Worm (Caenorhabditis elegans) whole organism, L3 larva: Measurements from ENCODE around the gene clp-7.

ENCODE experiments used
- ZK546.5 ChIP-seq: sonication (generic microtip); optimal IDR thresholded peaks from 2 replicates; lab custom pipeline; 2017; ENCODE audit warnings: missing biosample characterization, missing genetic modification characterization
- ceh-16 ChIP-seq: sonication (generic microtip); optimal IDR thresholded peaks from 2 replicates; lab custom pipeline; 2017; ENCODE audit warnings: missing biosample characterization, missing genetic modification characterization
- ceh-28 ChIP-seq: fragments of 150-350 bp; optimal IDR thresholded peaks from 2 replicates; lab custom pipeline; 2014; ENCODE audit warnings: missing biosample characterization, missing genetic modification reagents, missing genetic modification characterization
- ceh-82 ChIP-seq: fragments of 150-350 bp; optimal IDR thresholded peaks from 2 replicates; lab custom pipeline; 2014; ENCODE audit warnings: missing biosample characterization, missing genetic modification characterization
- ceh-9 ChIP-seq: sonication (generic microtip); optimal IDR thresholded peaks from 2 replicates; lab custom pipeline; 2018; ENCODE audit warnings: missing biosample characterization, missing genetic modification characterization
- daf-12 ChIP-seq: fragments of 150-350 bp; optimal IDR thresholded peaks from 2 replicates; lab custom pipeline; 2014; ENCODE audit warnings: missing biosample characterization, missing genetic modification reagents, missing genetic modification characterization
- egl-27 ChIP-seq: sonication (generic microtip); optimal IDR thresholded peaks from 4 replicates; lab custom pipeline; 2017; ENCODE audit warnings: missing biosample characterization, missing genetic modification reagents, missing genetic modification characterization
- egl-5 ChIP-seq: fragments of 150-350 bp; optimal IDR thresholded peaks from 2 replicates; lab custom pipeline; 2017; ENCODE audit warnings: missing biosample characterization, missing genetic modification reagents, missing genetic modification characterization, inconsistent platforms
- elt-1 ChIP-seq: fragments of 150-350 bp; optimal IDR thresholded peaks from 2 replicates; lab custom pipeline; 2014; ENCODE audit warnings: missing biosample characterization, missing genetic modification characterization
- elt-2 ChIP-seq: sonication (generic microtip); optimal IDR thresholded peaks from 2 replicates; lab custom pipeline; 2016; ENCODE audit warnings: missing genetic modification reagents, mild to moderate bottlenecking, missing genetic modification characterization, missing compliant biosample characterization
- elt-3 ChIP-seq, 3 experiments: fragments of 150-350 bp in 1 of 3; sonication (generic microtip) in 2 of 3; optimal IDR thresholded peaks; 2 replicates in 2 of 3; 4 replicates in 1 of 3; lab custom pipeline; 2014 to 2017; ENCODE audit warnings: missing biosample characterization in 3 of 3, missing genetic modification characterization in 3 of 3
- eor-1 ChIP-seq, 2 experiments: fragments of 150-350 bp; optimal IDR thresholded peaks; 2 replicates each; lab custom pipeline; 2014 to 2018; ENCODE audit warnings: missing biosample characterization in 2 of 2, missing genetic modification characterization in 2 of 2
- fkh-10 ChIP-seq: sonication (generic microtip); optimal IDR thresholded peaks from 2 replicates; lab custom pipeline; 2017; ENCODE audit warnings: missing biosample characterization, missing genetic modification reagents, missing genetic modification characterization
- fkh-2 ChIP-seq: fragments of 150-350 bp; optimal IDR thresholded peaks from 2 replicates; lab custom pipeline; 2014; ENCODE audit warnings: missing biosample characterization, missing genetic modification reagents, missing genetic modification characterization
- fos-1 ChIP-seq: fragments of 150-350 bp; optimal IDR thresholded peaks from 2 replicates; lab custom pipeline; 2014; ENCODE audit warnings: missing biosample characterization, missing genetic modification characterization
- jun-1 ChIP-seq: fragments of 150-350 bp; optimal IDR thresholded peaks from 2 replicates; lab custom pipeline; 2014; ENCODE audit warnings: missing biosample characterization, missing genetic modification reagents, missing genetic modification characterization
- lin-15B ChIP-seq: fragments of 150-350 bp; optimal IDR thresholded peaks from 2 replicates; lab custom pipeline; 2014; ENCODE audit warnings: missing biosample characterization, missing genetic modification characterization
- lsy-12 ChIP-seq: sonication (generic microtip); optimal IDR thresholded peaks from 2 replicates; lab custom pipeline; 2016; ENCODE audit warnings: mild to moderate bottlenecking, missing genetic modification characterization, missing compliant biosample characterization
- mdl-1 ChIP-seq: fragments of 150-350 bp; optimal IDR thresholded peaks from 2 replicates; lab custom pipeline; 2014; ENCODE audit warnings: missing biosample characterization, missing genetic modification characterization
- mml-1 ChIP-seq: fragments of 150-350 bp; sonication (generic microtip); optimal IDR thresholded peaks from 3 replicates; lab custom pipeline; 2014; ENCODE audit warnings: missing biosample characterization, missing genetic modification characterization
- nfya-1 ChIP-seq: sonication (generic microtip); optimal IDR thresholded peaks from 2 replicates; lab custom pipeline; 2017; ENCODE audit warnings: missing genetic modification characterization, mild to moderate bottlenecking, missing compliant biosample characterization, antibody characterized with exemption, moderate library complexity; ENCODE audit not compliant: insufficient read depth
- nhr-11 ChIP-seq: fragments of 150-350 bp; optimal IDR thresholded peaks from 2 replicates; lab custom pipeline; 2014; ENCODE audit warnings: missing biosample characterization, missing genetic modification characterization
- nhr-23 ChIP-seq: fragments of 150-350 bp; optimal IDR thresholded peaks from 2 replicates; lab custom pipeline; 2014; ENCODE audit warnings: missing biosample characterization, missing genetic modification reagents, missing genetic modification characterization
- nhr-237 ChIP-seq: fragments of 150-350 bp; optimal IDR thresholded peaks from 2 replicates; lab custom pipeline; 2014; ENCODE audit warnings: missing biosample characterization, missing genetic modification characterization
- nhr-25 ChIP-seq: sonication (generic microtip); optimal IDR thresholded peaks from 2 replicates; lab custom pipeline; 2017; ENCODE audit warnings: missing biosample characterization, missing genetic modification characterization
- nhr-28 ChIP-seq: fragments of 150-350 bp; optimal IDR thresholded peaks from 2 replicates; lab custom pipeline; 2014; ENCODE audit warnings: missing biosample characterization, missing genetic modification characterization
- nhr-43 ChIP-seq: sonication (generic microtip); optimal IDR thresholded peaks from 2 replicates; lab custom pipeline; 2016; ENCODE audit warnings: mild to moderate bottlenecking, missing genetic modification characterization, missing compliant biosample characterization; ENCODE audit not compliant: poor library complexity, severe bottlenecking
- pha-4 ChIP-seq: fragments of 150-350 bp; optimal IDR thresholded peaks from 2 replicates; lab custom pipeline; 2014; ENCODE audit warnings: missing biosample characterization, missing genetic modification reagents, missing genetic modification characterization
- pqm-1 ChIP-seq: fragments of 150-350 bp; optimal IDR thresholded peaks from 2 replicates; lab custom pipeline; 2017; ENCODE audit warnings: missing biosample characterization, missing genetic modification characterization, inconsistent platforms
- sea-2 ChIP-seq: fragments of 150-350 bp; sonication (generic microtip); optimal IDR thresholded peaks from 4 replicates; lab custom pipeline; 2014; ENCODE audit warnings: missing biosample characterization, missing genetic modification reagents, missing genetic modification characterization
- skn-1 ChIP-seq: fragments of 150-350 bp; optimal IDR thresholded peaks from 2 replicates; lab custom pipeline; 2014; ENCODE audit warnings: missing biosample characterization, missing genetic modification characterization
- snpc-4 ChIP-seq: fragments of 150-350 bp; optimal IDR thresholded peaks from 2 replicates; lab custom pipeline; 2014; ENCODE audit warnings: missing biosample characterization, missing genetic modification characterization
- tbx-2 ChIP-seq: sonication (generic microtip); optimal IDR thresholded peaks from 2 replicates; lab custom pipeline; 2016; ENCODE audit warnings: mild to moderate bottlenecking, missing genetic modification characterization, missing compliant biosample characterization
- ztf-11 ChIP-seq: fragments of 150-350 bp; optimal IDR thresholded peaks from 2 replicates; lab custom pipeline; 2014; ENCODE audit warnings: missing biosample characterization, missing genetic modification characterization
- ztf-4 ChIP-seq: fragments of 150-350 bp; optimal IDR thresholded peaks from 2 replicates; lab custom pipeline; 2014; ENCODE audit warnings: missing biosample characterization, missing genetic modification characterization

The clp-7 gene

DNA sequence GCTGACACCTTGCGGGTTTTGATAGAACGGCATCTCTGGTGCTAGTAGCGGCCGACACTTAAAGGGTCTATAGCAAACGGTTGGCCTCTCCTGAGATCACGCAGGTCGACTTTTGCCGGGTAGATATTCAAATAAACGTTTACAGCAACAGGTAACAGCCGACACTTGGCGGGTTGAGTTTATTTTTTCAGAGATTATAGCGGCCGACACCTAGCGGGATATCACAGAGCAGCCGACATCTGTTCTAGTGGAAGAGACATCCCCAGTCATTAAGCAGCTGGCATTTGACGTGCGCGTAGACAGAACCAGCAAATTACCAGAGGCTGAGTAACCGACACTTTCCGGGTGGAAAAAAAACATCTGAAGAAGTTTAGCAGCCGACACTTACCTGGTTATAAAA lies 15.7 kb upstream of the clp-7 start:
- TF ChIP-seq egl-27 (tag; lab: Kevin White, UChicago) (no peak), ztf-11 (tag; lab: Kevin White, UChicago) (no peak), nhr-23 (tag; lab: Kevin White, UChicago) (no peak), ceh-16 (tag; lab: Kevin White, UChicago) (no peak), ceh-9 (tag; lab: Kevin White, UChicago) (no peak), lin-15B (tag; lab: Kevin White, UChicago) (no peak), tbx-2 (tag; lab: Kevin White, UChicago) (no peak), pha-4 (tag; lab: Kevin White, UChicago) (no peak), ztf-4 (tag; lab: Kevin White, UChicago) (no peak)

DNA sequence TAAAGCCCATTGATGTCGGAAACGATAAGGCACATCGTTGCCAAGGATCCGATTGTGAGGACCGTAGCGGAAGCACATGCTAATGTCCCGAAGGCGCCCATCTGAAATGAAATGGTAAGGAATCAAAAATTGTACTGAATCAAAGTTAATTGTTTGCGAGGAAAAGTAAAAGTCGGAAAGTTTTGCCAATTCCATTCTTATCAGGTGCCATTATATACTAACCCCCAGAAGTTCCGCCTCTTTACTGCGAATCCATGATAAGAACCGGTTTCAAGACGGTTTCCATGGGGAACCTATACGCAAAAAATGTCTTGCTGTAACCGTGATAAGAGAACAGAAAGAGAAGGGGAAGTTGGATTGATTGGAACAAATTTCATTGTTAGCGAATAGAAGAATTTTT lies 14.9 kb upstream of the clp-7 start, which contains the start of gene col-106:
Gene col-106, minus strand, starts transcription at position 101 of the 400 bp plus-strand sequence.
- TF ChIP-seq egl-27 (tag; lab: Kevin White, UChicago) (no peak), ztf-4 (tag; lab: Kevin White, UChicago) (no peak), nhr-25 (no peak), skn-1 (tag; lab: Kevin White, UChicago) (no peak), eor-1 (tag; optimal IDR thresholded peaks at IDR 0.05; lab: Kevin White, UChicago) (no peak), nfya-1 (tag; lab: Kevin White, UChicago) (no peak), ceh-16 (tag; lab: Kevin White, UChicago) (no peak), fkh-2 (tag; lab: Kevin White, UChicago) (no peak), fkh-10 (GFP tag; lab: Kevin White, UChicago) (no peak), elt-3 (tag; optimal IDR thresholded peaks at IDR 0.05; lab: Kevin White, UChicago) (no peak), ztf-11 (tag; lab: Kevin White, UChicago) (no peak), fos-1 (tag; lab: Kevin White, UChicago) (no peak), nhr-11 (tag; lab: Kevin White, UChicago) (no peak), nhr-237 (tag; lab: Kevin White, UChicago) (no peak), ZK546.5 (tag; lab: Kevin White, UChicago) (no peak)

DNA sequence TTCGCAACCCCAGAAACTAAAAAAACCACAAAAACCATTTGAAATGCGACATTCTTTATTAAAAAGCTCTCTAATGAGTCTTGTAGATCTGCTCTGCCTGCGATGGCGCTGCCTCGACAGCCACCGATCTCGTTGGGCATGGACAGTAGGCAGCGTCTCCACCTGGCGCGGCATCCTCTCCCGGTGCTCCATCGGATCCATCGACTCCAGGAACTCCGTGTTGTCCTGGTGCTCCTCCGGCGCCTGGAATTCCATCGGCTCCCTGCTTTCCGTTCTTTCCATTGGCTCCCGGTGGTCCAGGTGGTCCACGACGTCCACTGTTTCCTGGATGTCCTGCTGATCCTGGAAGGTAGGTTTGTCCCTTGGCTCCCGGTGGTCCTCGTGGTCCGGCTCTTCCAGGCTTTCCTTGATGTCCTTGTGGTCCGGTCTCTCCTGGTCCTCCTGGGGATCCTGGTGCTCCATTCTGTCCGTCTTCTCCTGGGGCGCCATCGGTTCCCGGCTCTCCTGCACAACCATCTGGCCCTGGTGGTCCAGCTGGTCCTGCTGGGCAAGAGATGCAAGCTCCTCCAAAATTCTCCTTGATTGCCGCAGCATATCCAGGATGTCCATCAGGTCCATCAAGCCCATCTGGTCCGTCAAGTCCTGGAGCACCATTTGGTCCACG lies 14.2 kb upstream of the clp-7 start:
- TF ChIP-seq elt-2 (tag; lab: Kevin White, UChicago) (no peak), pha-4 (tag; lab: Kevin White, UChicago) (no peak), mdl-1 (tag; lab: Kevin White, UChicago) (no peak), jun-1 (tag; lab: Kevin White, UChicago) (no peak), ceh-82 (tag; lab: Kevin White, UChicago) (no peak), lsy-12 (tag; lab: Kevin White, UChicago) (no peak), daf-12 (tag; lab: Kevin White, UChicago) (no peak), elt-1 (tag; lab: Kevin White, UChicago) (no peak), nhr-23 (tag; lab: Kevin White, UChicago) (no peak), ceh-28 (tag; lab: Kevin White, UChicago) (no peak), sea-2 (GFP tag; lab: Kevin White, UChicago) (no peak), nhr-28 (tag; lab: Kevin White, UChicago) (no peak), pqm-1 (no peak), ztf-11 (tag; lab: Kevin White, UChicago) (no peak), snpc-4 (no peak), egl-5 (tag; lab: Kevin White, UChicago) (no peak)
- TF ChIP-seq, all 47 proteins: peak for 0

DNA sequence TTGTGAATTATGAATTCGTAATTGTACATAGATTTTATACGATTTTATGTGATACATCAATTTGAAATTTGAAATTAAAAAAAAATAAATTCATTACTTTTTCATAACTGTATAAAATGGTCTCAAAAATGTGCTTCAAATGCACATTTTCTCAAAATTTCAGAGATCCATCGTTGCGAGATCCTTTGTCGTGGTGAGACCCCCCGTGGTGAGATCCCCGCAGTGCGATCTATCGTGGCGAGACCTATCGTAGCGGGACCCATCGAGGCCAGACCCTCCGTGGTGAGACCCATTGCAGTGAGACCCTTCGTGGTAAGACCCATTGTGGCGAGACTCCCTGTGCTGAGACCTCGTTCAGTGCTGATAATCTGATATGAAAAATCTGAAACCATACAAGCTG lies 13.7 kb upstream of the clp-7 start:
- no peak for TF ChIP-seq mml-1 (tag; lab: Kevin White, UChicago)
- TF ChIP-seq elt-1 (tag; lab: Kevin White, UChicago), result no peak
- TF ChIP-seq nhr-43 (tag; lab: Kevin White, UChicago), result peak; percentile 20
